Worm (Caenorhabditis elegans) whole organism, young adult: ENCODE data around the gene Y39E4B.11.

ENCODE experiments used
- ama-1 ChIP-seq, 3 experiments: fragments of 150-350 bp in 1 of 3; sonication (generic microtip) in 2 of 3; optimal IDR thresholded peaks; 2 replicates each; lab custom pipeline; 2014 to 2018; ENCODE audit warnings: missing biosample characterization in 2 of 3, missing genetic modification characterization in 2 of 3, missing genetic modification reagents in 2 of 3
- attf-3 ChIP-seq: fragments of 200-800 bp; sonication (Bioruptor generic); conservative IDR thresholded peaks from 2 replicates; pipeline ENCODE4 v1.3.6; 2022; ENCODE audit warnings: missing genetic modification reagents, missing genetic modification characterization, missing compliant biosample characterization
- cebp-2 ChIP-seq: fragments of 200-800 bp; sonication (Bioruptor generic); IDR thresholded peaks from 2 replicates; pipeline ENCODE4 v1.3.6; 2022; ENCODE audit warnings: missing genetic modification characterization, missing compliant biosample characterization
- hrde-1 ChIP-seq: sonication (generic microtip); optimal IDR thresholded peaks from 2 replicates; lab custom pipeline; 2016; ENCODE audit warnings: missing genetic modification characterization, mild to moderate bottlenecking, missing compliant biosample characterization, moderate library complexity, missing genotype, missing genetic modification reagents, borderline replicate concordance
- nhr-90 ChIP-seq: sonication (generic microtip); optimal IDR thresholded peaks from 2 replicates; lab custom pipeline; 2016; ENCODE audit warnings: missing genotype, mild to moderate bottlenecking, missing genetic modification characterization, missing compliant biosample characterization
- snpc-3.4 ChIP-seq: sonication (generic microtip); optimal IDR thresholded peaks from 2 replicates; lab custom pipeline; 2017; ENCODE audit warnings: missing genetic modification characterization, mild to moderate bottlenecking, missing compliant biosample characterization, antibody characterized with exemption, moderate library complexity, missing genotype, missing genetic modification reagents
- unc-62 ChIP-seq: fragments of 150-350 bp; optimal IDR thresholded peaks from 2 replicates; lab custom pipeline; 2014; ENCODE audit warnings: missing biosample characterization, missing genetic modification reagents, missing genetic modification characterization

DNA sequence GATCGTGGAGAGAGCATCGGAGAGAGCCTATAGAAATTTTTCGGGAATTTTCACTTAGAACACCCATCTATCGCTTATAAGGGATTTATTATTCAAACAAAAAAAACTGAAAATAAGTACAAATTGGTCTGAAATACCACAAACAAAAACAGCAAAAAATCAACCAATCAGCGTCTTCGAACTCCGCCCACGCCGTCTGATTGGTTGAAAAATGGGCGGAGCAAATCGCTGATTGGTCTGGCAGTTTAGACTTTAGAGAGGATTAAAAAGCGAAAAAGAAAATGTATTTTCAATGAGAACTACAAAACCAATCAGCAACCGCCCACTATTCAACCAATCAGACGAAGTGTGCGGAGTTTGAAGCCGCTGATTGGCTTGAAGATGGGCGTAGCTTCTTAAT, 3.7 kb upstream of the Y39E4B.11 start:
- no peak for TF ChIP-seq snpc-3.4 (tag; lab: Kevin White, UChicago)
- no peak for TF ChIP-seq ama-1 (optimal IDR thresholded peaks at IDR 0.05; lab: Kevin White, UChicago)
- TF ChIP-seq ama-1 (GFP tag; optimal IDR thresholded peaks at IDR 0.05; lab: Kevin White, UChicago) = no peak
- TF ChIP-seq cebp-2 (GFP tag; lab: Robert Waterston, UW) = no peak
- no peak for TF ChIP-seq hrde-1 (tag; lab: Kevin White, UChicago)
- no peak for TF ChIP-seq unc-62 (GFP tag; lab: Kevin White, UChicago)
- TF ChIP-seq nhr-90 = no peak
- no peak for TF ChIP-seq attf-3 (GFP tag; lab: Robert Waterston, UW)
